Fruit fly (Drosophila melanogaster) whole organism, embryonic: ENCODE results near the gene salr.
A peak's percentile ranks its signal among the peaks of the same experiment; 100 is the strongest.

Source experiments
- ATbp ChIP-seq: fragments of 200-800 bp; sonication (Bioruptor generic); optimal IDR thresholded peaks from 2 replicates; lab custom pipeline; 2017; ENCODE audit warnings: missing biosample characterization, mild to moderate bottlenecking, missing genetic modification characterization, missing genetic modification reagents
- B-H1 ChIP-seq: fragments of 200-800 bp; sonication (Bioruptor generic); IDR thresholded peaks from 3 replicates; pipeline ENCODE4 v1.3.6; 2022; ENCODE audit warnings: missing biosample characterization, missing genetic modification characterization
- CG10431 ChIP-seq: fragments of 200-800 bp; sonication (Bioruptor generic); optimal IDR thresholded peaks from 3 replicates; lab custom pipeline; 2018; ENCODE audit warnings: missing biosample characterization, mild to moderate bottlenecking, missing genetic modification characterization
- CG10654 ChIP-seq: fragments of 200-800 bp; sonication (Bioruptor generic); optimal IDR thresholded peaks from 2 replicates; lab custom pipeline; 2016; ENCODE audit warnings: missing biosample characterization, missing genetic modification characterization
- CG11247 ChIP-seq: fragments of 200-800 bp; sonication (Bioruptor generic); IDR thresholded peaks from 2 replicates; pipeline ENCODE4 v1.3.6; 2022; ENCODE audit warnings: missing biosample characterization, missing genetic modification characterization
- CG11456 ChIP-seq: fragments of 200-800 bp; sonication (Bioruptor generic); IDR thresholded peaks from 3 replicates; pipeline ENCODE4 v1.3.6; 2022; ENCODE audit warnings: missing biosample characterization, missing genetic modification characterization
- CG11504 ChIP-seq: fragments of 200-800 bp; sonication (Bioruptor generic); optimal IDR thresholded peaks from 3 replicates; lab custom pipeline; 2019; ENCODE audit warnings: missing biosample characterization, mild to moderate bottlenecking, missing genetic modification characterization, moderate library complexity
- CG12299 ChIP-seq: fragments of 200-800 bp; sonication (Bioruptor generic); optimal IDR thresholded peaks from 2 replicates; lab custom pipeline; 2018; ENCODE audit warnings: missing biosample characterization, mild to moderate bottlenecking, missing genetic modification characterization
- CG1233 ChIP-seq: fragments of 200-800 bp; sonication (Bioruptor generic); optimal IDR thresholded peaks from 4 replicates; lab custom pipeline; 2018; ENCODE audit warnings: missing biosample characterization, mild to moderate bottlenecking, missing genetic modification characterization
- CG12744 ChIP-seq: fragments of 200-800 bp; sonication (Bioruptor generic); optimal IDR thresholded peaks from 2 replicates; lab custom pipeline; 2016; ENCODE audit warnings: missing biosample characterization, missing genetic modification characterization
- CG13287 ChIP-seq: fragments of 200-800 bp; sonication (Bioruptor generic); IDR thresholded peaks from 2 replicates; pipeline ENCODE4 v1.3.6; 2022; ENCODE audit warnings: missing biosample characterization, missing genetic modification characterization; ENCODE audit not compliant: partially characterized antibody
- CG13775 ChIP-seq: fragments of 200-800 bp; sonication (Bioruptor generic); optimal IDR thresholded peaks from 3 replicates; lab custom pipeline; 2017; ENCODE audit warnings: missing biosample characterization, mild to moderate bottlenecking, missing genetic modification characterization
- CG14667 ChIP-seq: fragments of 200-800 bp; sonication (Bioruptor generic); IDR thresholded peaks from 2 replicates; pipeline ENCODE4 v1.3.6; 2022; ENCODE audit warnings: missing biosample characterization, missing genetic modification characterization
- CG16863 ChIP-seq: fragments of 200-800 bp; sonication (Bioruptor generic); optimal IDR thresholded peaks from 3 replicates; lab custom pipeline; 2016; ENCODE audit warnings: missing biosample characterization, missing genetic modification characterization
- CG1832 ChIP-seq: fragments of 200-800 bp; sonication (Bioruptor generic); optimal IDR thresholded peaks from 2 replicates; lab custom pipeline; 2017; ENCODE audit warnings: missing biosample characterization, mild to moderate bottlenecking, missing genetic modification characterization, inconsistent platforms
- CG18476 ChIP-seq: fragments of 200-800 bp; sonication (Bioruptor generic); optimal IDR thresholded peaks from 2 replicates; lab custom pipeline; 2016; ENCODE audit warnings: missing biosample characterization, mild to moderate bottlenecking, missing genetic modification characterization
- CG2889 ChIP-seq: fragments of 200-800 bp; sonication (Bioruptor generic); IDR thresholded peaks from 3 replicates; pipeline ENCODE4 v1.3.6; 2022; ENCODE audit warnings: missing biosample characterization, missing genetic modification characterization
- CG30403 ChIP-seq: fragments of 200-800 bp; sonication (Bioruptor generic); optimal IDR thresholded peaks from 3 replicates; lab custom pipeline; 2016; ENCODE audit warnings: missing biosample characterization, missing genetic modification characterization
- CG32772 ChIP-seq: fragments of 200-800 bp; sonication (Bioruptor generic); IDR thresholded peaks from 2 replicates; pipeline ENCODE4 v1.3.6; 2022; ENCODE audit warnings: missing biosample characterization, missing genetic modification characterization
- CG3838 ChIP-seq: fragments of 200-800 bp; sonication (Bioruptor generic); optimal IDR thresholded peaks from 3 replicates; lab custom pipeline; 2016; ENCODE audit warnings: missing biosample characterization, missing genetic modification characterization
- CG4282 ChIP-seq: fragments of 200-800 bp; sonication (Bioruptor generic); optimal IDR thresholded peaks from 2 replicates; lab custom pipeline; 2016; ENCODE audit warnings: missing biosample characterization, missing genetic modification characterization
- CG4854 ChIP-seq: fragments of 200-800 bp; sonication (Bioruptor generic); optimal IDR thresholded peaks from 2 replicates; lab custom pipeline; 2016; ENCODE audit warnings: missing biosample characterization, missing genetic modification characterization, inconsistent platforms
- CG6254 ChIP-seq: fragments of 200-800 bp; sonication (Bioruptor generic); optimal IDR thresholded peaks from 3 replicates; lab custom pipeline; 2017; ENCODE audit warnings: mild to moderate bottlenecking, missing biosample characterization, missing genetic modification reagents, missing genetic modification characterization
- CG9437 ChIP-seq: fragments of 200-800 bp; sonication (Bioruptor generic); optimal IDR thresholded peaks from 2 replicates; lab custom pipeline; 2018; ENCODE audit warnings: missing biosample characterization, mild to moderate bottlenecking, missing genetic modification characterization
- CG9609 ChIP-seq: fragments of 200-800 bp; sonication (Bioruptor generic); optimal IDR thresholded peaks from 3 replicates; lab custom pipeline; 2016; ENCODE audit warnings: missing biosample characterization, missing genetic modification characterization
- CG9727 ChIP-seq: fragments of 200-800 bp; sonication (Bioruptor generic); optimal IDR thresholded peaks from 3 replicates; lab custom pipeline; 2017; ENCODE audit warnings: missing biosample characterization, mild to moderate bottlenecking, missing genetic modification characterization
- Meics ChIP-seq: fragments of 200-800 bp; sonication (Bioruptor generic); optimal IDR thresholded peaks from 2 replicates; lab custom pipeline; 2017; ENCODE audit warnings: missing biosample characterization, mild to moderate bottlenecking, missing genetic modification characterization
- Oli ChIP-seq: fragments of 200-800 bp; sonication (Bioruptor generic); optimal IDR thresholded peaks from 2 replicates; lab custom pipeline; 2018; ENCODE audit warnings: missing biosample characterization, mild to moderate bottlenecking, missing genetic modification characterization, moderate library complexity
- PHDP ChIP-seq: fragments of 200-800 bp; sonication (Bioruptor generic); optimal IDR thresholded peaks from 3 replicates; lab custom pipeline; 2018; ENCODE audit warnings: missing biosample characterization, mild to moderate bottlenecking, missing genetic modification characterization, moderate library complexity
- Rx ChIP-seq: fragments of 200-800 bp; sonication (Bioruptor generic); IDR thresholded peaks from 2 replicates; pipeline ENCODE4 v1.3.6; 2022; ENCODE audit warnings: missing biosample characterization, missing genetic modification characterization
- Sox102F ChIP-seq: fragments of 200-800 bp; sonication (Bioruptor generic); optimal IDR thresholded peaks from 2 replicates; lab custom pipeline; 2018; ENCODE audit warnings: missing biosample characterization, mild to moderate bottlenecking, missing genetic modification characterization, moderate library complexity
- Taf1 ChIP-seq: fragments of 200-800 bp; sonication (Bioruptor generic); IDR thresholded peaks from 2 replicates; pipeline ENCODE4 v1.3.6; 2022; ENCODE audit warnings: missing biosample characterization, missing genetic modification characterization
- ato ChIP-seq: fragments of 200-800 bp; sonication (Bioruptor generic); IDR thresholded peaks from 2 replicates; pipeline ENCODE4 v1.3.6; 2022; ENCODE audit warnings: missing biosample characterization, missing genetic modification characterization; ENCODE audit not compliant: partially characterized antibody
- bbx ChIP-seq: fragments of 200-800 bp; sonication (Bioruptor generic); IDR thresholded peaks from 2 replicates; pipeline ENCODE4 v1.3.6; 2022; ENCODE audit warnings: missing biosample characterization, missing genetic modification characterization; ENCODE audit not compliant: partially characterized antibody
- bcd ChIP-seq: fragments of 200-800 bp; sonication (Bioruptor generic); optimal IDR thresholded peaks from 2 replicates; lab custom pipeline; 2017; ENCODE audit warnings: missing biosample characterization, mild to moderate bottlenecking, missing genetic modification characterization
- cad ChIP-seq: fragments of >200 bp; optimal IDR thresholded peaks from 2 replicates; lab custom pipeline; 2017; ENCODE audit warnings: missing biosample characterization, missing genetic modification characterization
- da ChIP-seq: fragments of 200-800 bp; sonication (Bioruptor generic); optimal IDR thresholded peaks from 2 replicates; lab custom pipeline; 2016; ENCODE audit warnings: missing biosample characterization, missing genetic modification characterization
- fd3F ChIP-seq: fragments of 200-800 bp; sonication (Bioruptor generic); optimal IDR thresholded peaks from 2 replicates; lab custom pipeline; 2018; ENCODE audit warnings: missing biosample characterization, mild to moderate bottlenecking, missing genetic modification characterization, moderate library complexity
- fd96Cb ChIP-seq: fragments of 200-800 bp; sonication (Bioruptor generic); optimal IDR thresholded peaks from 2 replicates; lab custom pipeline; 2018; ENCODE audit warnings: missing biosample characterization, mild to moderate bottlenecking, missing genetic modification characterization, moderate library complexity
- ftz-f1 ChIP-seq: fragments of 200-800 bp; sonication (Bioruptor generic); optimal IDR thresholded peaks from 2 replicates; lab custom pipeline; 2016; ENCODE audit warnings: missing biosample characterization, missing genetic modification characterization
- fu2 ChIP-seq: fragments of 200-800 bp; sonication (Bioruptor generic); optimal IDR thresholded peaks from 2 replicates; lab custom pipeline; 2016; ENCODE audit warnings: missing biosample characterization, missing genetic modification characterization
- gce ChIP-seq: fragments of 200-800 bp; sonication (Bioruptor generic); IDR thresholded peaks from 3 replicates; pipeline ENCODE4 v1.3.6; 2022; ENCODE audit warnings: missing biosample characterization, missing genetic modification characterization
- gsb-n ChIP-seq: fragments of 200-800 bp; sonication (Bioruptor generic); optimal IDR thresholded peaks from 3 replicates; lab custom pipeline; 2018; ENCODE audit warnings: missing biosample characterization, mild to moderate bottlenecking, missing genetic modification characterization
- klu ChIP-seq: fragments of 200-800 bp; sonication (Bioruptor generic); IDR thresholded peaks from 2 replicates; pipeline ENCODE4 v1.3.6; 2022; ENCODE audit warnings: missing biosample characterization, missing genetic modification characterization
- lilli ChIP-seq: fragments of 200-800 bp; sonication (Bioruptor generic); optimal IDR thresholded peaks from 3 replicates; lab custom pipeline; 2016; ENCODE audit warnings: missing biosample characterization, missing genetic modification characterization
- nerfin-1 ChIP-seq: fragments of 200-800 bp; sonication (Bioruptor generic); optimal IDR thresholded peaks from 3 replicates; lab custom pipeline; 2019; ENCODE audit warnings: missing biosample characterization, mild to moderate bottlenecking, missing genetic modification characterization, moderate library complexity
- p53 ChIP-seq: fragments of 200-800 bp; sonication (Bioruptor generic); optimal IDR thresholded peaks from 2 replicates; lab custom pipeline; 2016; ENCODE audit warnings: missing biosample characterization, missing genetic modification characterization
- prd ChIP-seq, 3 experiments: fragments of >200 bp in 2 of 3; fragments of 200-800 bp in 1 of 3; sonication (Bioruptor generic) in 1 of 3; optimal IDR thresholded peaks in 2 of 3; IDR thresholded peaks in 1 of 3; 2 replicates in 2 of 3; 3 replicates in 1 of 3; pipeline versions ENCODE4 v1.3.6 to Lab custom; 2017 to 2022; ENCODE audit warnings: missing biosample characterization in 1 of 3, missing genetic modification characterization in 1 of 3
- sc ChIP-seq, 3 experiments: fragments of >200 bp in 2 of 3; fragments of 200-800 bp in 1 of 3; sonication (Bioruptor generic) in 1 of 3; optimal IDR thresholded peaks; 2 replicates in 2 of 3; 3 replicates in 1 of 3; lab custom pipeline; 2017; ENCODE audit warnings: mild to moderate bottlenecking in 1 of 3, missing biosample characterization in 1 of 3, missing genetic modification characterization in 1 of 3, missing genetic modification reagents in 1 of 3
- scrt ChIP-seq: fragments of 200-800 bp; sonication (Bioruptor generic); optimal IDR thresholded peaks from 2 replicates; lab custom pipeline; 2018; ENCODE audit warnings: missing biosample characterization, mild to moderate bottlenecking, missing genetic modification characterization, moderate library complexity
- sob ChIP-seq: fragments of 200-800 bp; sonication (Bioruptor generic); IDR thresholded peaks from 2 replicates; pipeline ENCODE4 v1.3.6; 2022; ENCODE audit warnings: missing biosample characterization, missing genetic modification characterization

salr gene

DNA sequence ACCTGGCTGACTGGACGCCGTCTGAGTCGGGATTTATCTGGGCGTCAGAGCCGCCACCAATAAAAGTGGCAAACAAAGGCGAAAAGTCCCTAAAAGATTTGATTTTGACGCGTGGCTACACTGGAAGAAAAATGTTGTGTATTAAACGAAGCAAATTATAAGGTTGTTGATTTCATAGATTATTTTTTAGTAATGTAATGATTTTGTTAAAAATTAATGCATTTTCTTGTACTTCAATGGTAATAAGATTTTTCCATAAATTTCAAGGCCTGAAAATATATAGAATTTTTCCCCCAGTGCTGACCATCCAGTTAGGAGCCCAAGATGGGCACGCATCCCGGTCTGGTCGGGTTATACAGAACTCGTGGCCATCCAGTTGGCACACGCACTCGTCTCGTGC, 20.5 kb upstream of the salr start (continued):
- no peak for TF ChIP-seq da (GFP tag; lab: Kevin White, UChicago)
- no peak for TF ChIP-seq Meics (GFP tag; lab: Kevin White, UChicago)
- TF ChIP-seq CG11247 (GFP tag; lab: Robert Waterston, UW) = no peak
- no peak for TF ChIP-seq CG9437 (GFP tag; lab: Kevin White, UChicago)
- no peak for TF ChIP-seq CG9609
- no peak for TF ChIP-seq klu (GFP tag; lab: Robert Waterston, UW)
- TF ChIP-seq CG3838 (GFP tag; lab: Kevin White, UChicago) = no peak
- peak; percentile 18 for TF ChIP-seq lilli (GFP tag; lab: Kevin White, UChicago)
- TF ChIP-seq sc (optimal IDR thresholded peaks at IDR 0.05; lab: Kevin White, UChicago) = no peak
- TF ChIP-seq sc (GFP tag; optimal IDR thresholded peaks at IDR 0.05; lab: Kevin White, UChicago) = no peak
- no peak for TF ChIP-seq CG10431 (GFP tag; lab: Kevin White, UChicago)
- TF ChIP-seq Taf1 (GFP tag; lab: Robert Waterston, UW) = no peak
- no peak for TF ChIP-seq CG18476 (GFP tag; lab: Kevin White, UChicago)
- no peak for TF ChIP-seq ftz-f1 (GFP tag; lab: Kevin White, UChicago)
- TF ChIP-seq bbx (GFP tag; lab: Robert Waterston, UW) = no peak
- no peak for TF ChIP-seq CG4854 (GFP tag; lab: Kevin White, UChicago)
- TF ChIP-seq gce (GFP tag; lab: Robert Waterston, UW) = no peak
- no peak for TF ChIP-seq prd (optimal IDR thresholded peaks at IDR 0.05; lab: Kevin White, UChicago)
- TF ChIP-seq prd (GFP tag; IDR thresholded peaks at IDR 0.05; lab: Robert Waterston, UW) = peak; percentile 39; the same call in 1 of the 3 replicates
- no peak for TF ChIP-seq sob (GFP tag; lab: Robert Waterston, UW)
- no peak for TF ChIP-seq CG14667
- peak; percentile 29 for TF ChIP-seq fd96Cb (tag; lab: Kevin White, UChicago)
- TF ChIP-seq CG12744 (GFP tag; lab: Kevin White, UChicago) = no peak
- TF ChIP-seq ATbp (GFP tag; lab: Kevin White, UChicago) = no peak
- no peak for TF ChIP-seq CG4282 (GFP tag; lab: Kevin White, UChicago)
- TF ChIP-seq CG10654 = no peak
- TF ChIP-seq CG2889 (GFP tag; lab: Robert Waterston, UW) = no peak
- TF ChIP-seq fu2 = no peak
- no peak for TF ChIP-seq CG32772 (GFP tag; lab: Robert Waterston, UW)
- TF ChIP-seq scrt (GFP tag; lab: Kevin White, UChicago) = no peak
- TF ChIP-seq CG1233 (GFP tag; lab: Kevin White, UChicago) = no peak
- TF ChIP-seq ato = no peak
- no peak for TF ChIP-seq Rx (GFP tag; lab: Robert Waterston, UW)
- TF ChIP-seq CG11504 (tag; lab: Kevin White, UChicago) = peak; percentile 30
- TF ChIP-seq bcd (GFP tag; lab: Kevin White, UChicago) = no peak
- TF ChIP-seq CG9727 (GFP tag; lab: Kevin White, UChicago) = peak; percentile 59
- TF ChIP-seq Oli = peak; percentile 1
- peak; percentile 51 for TF ChIP-seq CG13775 (GFP tag; lab: Kevin White, UChicago)
- no peak for TF ChIP-seq cad (GFP tag; lab: Kevin White, UChicago)
- peak; percentile 14 for TF ChIP-seq Sox102F (GFP tag; lab: Kevin White, UChicago)
- no peak for TF ChIP-seq CG11456 (GFP tag; lab: Robert Waterston, UW)

- TF ChIP-seq CG1832 (GFP tag; lab: Kevin White, UChicago) (no peak), CG30403 (GFP tag; lab: Kevin White, UChicago) (peak; percentile 13), gsb-n (tag; lab: Kevin White, UChicago) (peak; percentile 68), p53 (GFP tag; lab: Kevin White, UChicago) (no peak), CG6254 (peak; percentile 10), nerfin-1 (tag; lab: Kevin White, UChicago) (no peak), B-H1 (GFP tag; lab: Robert Waterston, UW) (no peak), PHDP (peak; percentile 17), Sox102F (GFP tag; lab: Kevin White, UChicago) (peak; percentile 63), CG16863 (GFP tag; lab: Kevin White, UChicago) (no peak), CG12299 (no peak), fd3F (GFP tag; lab: Kevin White, UChicago) (no peak), Oli (peak; percentile 40), CG13287 (GFP tag; lab: Robert Waterston, UW) (no peak)
These were observed 17.7 kb upstream of the salr start for dm6 chr2L:11340938-11341337.
